Worm (Caenorhabditis elegans) whole organism, young adult: Measurements from ENCODE around the gene spe-39.

Source experiments
- lin-54 ChIP-seq: fragments of 200-800 bp; sonication (Bioruptor generic); optimal IDR thresholded peaks from 2 replicates; lab custom pipeline; 2018; ENCODE audit warnings: mild to moderate bottlenecking, missing genetic modification characterization, missing compliant biosample characterization
- lsl-1 ChIP-seq: fragments of 200-800 bp; sonication (Bioruptor generic); optimal IDR thresholded peaks from 2 replicates; lab custom pipeline; 2018; ENCODE audit warnings: mild to moderate bottlenecking, missing genetic modification characterization, moderate library complexity, missing compliant biosample characterization
- mcd-1 ChIP-seq: fragments of 200-800 bp; sonication (Bioruptor generic); IDR thresholded peaks from 2 replicates; pipeline ENCODE4 v1.3.6; 2022; ENCODE audit warnings: missing genetic modification reagents, missing genetic modification characterization, missing compliant biosample characterization
- nhr-120 ChIP-seq: fragments of 200-800 bp; sonication (Bioruptor generic); IDR thresholded peaks from 2 replicates; pipeline ENCODE4 v1.3.6; 2022; ENCODE audit warnings: missing genetic modification characterization, missing compliant biosample characterization
- unc-62 ChIP-seq: fragments of 150-350 bp; optimal IDR thresholded peaks from 2 replicates; lab custom pipeline; 2014; ENCODE audit warnings: missing biosample characterization, missing genetic modification reagents, missing genetic modification characterization
- ztf-22 ChIP-seq: fragments of 200-800 bp; sonication (Bioruptor generic); optimal IDR thresholded peaks from 2 replicates; lab custom pipeline; 2018; ENCODE audit warnings: mild to moderate bottlenecking, missing genetic modification characterization, moderate library complexity, missing compliant biosample characterization

DNA sequence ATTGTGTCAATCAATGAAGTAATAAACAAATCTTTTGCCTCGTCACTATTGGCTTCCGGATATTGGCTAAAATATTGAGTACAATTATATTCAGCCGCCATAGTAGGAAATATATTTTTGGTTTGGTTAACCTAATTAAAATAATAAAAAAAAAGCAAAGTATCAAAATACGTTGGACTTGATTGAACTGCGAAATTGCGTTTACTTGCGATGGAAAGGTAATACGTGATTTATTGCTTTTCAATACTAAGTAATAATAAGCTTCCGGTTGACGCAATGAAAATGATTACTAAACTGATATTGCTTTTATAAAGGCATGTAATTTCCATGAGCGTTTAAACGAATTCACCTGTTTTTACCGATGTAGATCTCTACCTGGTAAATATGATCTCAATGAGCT is 14.3 kb downstream of the spe-39 start, which contains the start of gene dmsr-9:
- TF ChIP-seq lsl-1 (no peak), nhr-120 (GFP tag; lab: Robert Waterston, UW) (no peak), unc-62 (GFP tag; lab: Kevin White, UChicago) (no peak), ztf-22 (GFP tag; lab: Kevin White, UChicago) (no peak), mcd-1 (no peak), lin-54 (GFP tag; lab: Kevin White, UChicago) (no peak)
